Worm (Caenorhabditis elegans): Measurements from ENCODE around the gene mrps-25.

ce11 chrIV:1009546-1009945 lies 47.1 kb upstream of the mrps-25 start, which contains the start of gene Y55F3AM.9:
- no peak for TF ChIP-seq nhr-237 (tag; optimal IDR thresholded peaks at IDR 0.05)
- no peak for TF ChIP-seq hlh-1 (tag; optimal IDR thresholded peaks at IDR 0.05)
- TF ChIP-seq unc-62 (GFP tag; optimal IDR thresholded peaks at IDR 0.05) = no peak
- TF ChIP-seq ztf-11 (tag; optimal IDR thresholded peaks at IDR 0.05) = peak; percentile 11
- no peak for TF ChIP-seq cnd-1 (tag; optimal IDR thresholded peaks at IDR 0.05)
- TF ChIP-seq lin-13 (tag; optimal IDR thresholded peaks at IDR 0.05) = peak; percentile 46
- no peak for TF ChIP-seq pha-4 (tag; optimal IDR thresholded peaks at IDR 0.05)
- no peak for TF ChIP-seq drap-1 (GFP tag; optimal IDR thresholded peaks at IDR 0.05)
- TF ChIP-seq unc-39 (tag; optimal IDR thresholded peaks at IDR 0.05) = no peak
- no peak for TF ChIP-seq nhr-28 (tag; optimal IDR thresholded peaks at IDR 0.05)
- TF ChIP-seq elt-3 (tag; optimal IDR thresholded peaks at IDR 0.05) = no peak
- peak; percentile 19 for TF ChIP-seq lsy-2 (tag; optimal IDR thresholded peaks at IDR 0.05)
- TF ChIP-seq elt-1 (tag; optimal IDR thresholded peaks at IDR 0.05; ENCODE audit: borderline replicate concordance, insufficient read depth) = no peak
- no peak for TF ChIP-seq nhr-76 (tag; optimal IDR thresholded peaks at IDR 0.05)
